Fruit fly (Drosophila melanogaster) whole organism, pupa: ENCODE results near the gene LysD.

Experiments
- CG15710 ChIP-seq: fragments of 200-800 bp; sonication (Bioruptor generic); optimal IDR thresholded peaks from 2 replicates; lab custom pipeline; 2018; ENCODE audit warnings: missing biosample characterization, mild to moderate bottlenecking, missing genetic modification characterization, moderate library complexity
- EcR ChIP-seq: fragments of 200-800 bp; sonication (Bioruptor generic); optimal IDR thresholded peaks from 3 replicates; lab custom pipeline; 2019; ENCODE audit warnings: missing biosample characterization, missing genetic modification characterization, mild to moderate bottlenecking, moderate library complexity, missing genetic modification reagents

DNA sequence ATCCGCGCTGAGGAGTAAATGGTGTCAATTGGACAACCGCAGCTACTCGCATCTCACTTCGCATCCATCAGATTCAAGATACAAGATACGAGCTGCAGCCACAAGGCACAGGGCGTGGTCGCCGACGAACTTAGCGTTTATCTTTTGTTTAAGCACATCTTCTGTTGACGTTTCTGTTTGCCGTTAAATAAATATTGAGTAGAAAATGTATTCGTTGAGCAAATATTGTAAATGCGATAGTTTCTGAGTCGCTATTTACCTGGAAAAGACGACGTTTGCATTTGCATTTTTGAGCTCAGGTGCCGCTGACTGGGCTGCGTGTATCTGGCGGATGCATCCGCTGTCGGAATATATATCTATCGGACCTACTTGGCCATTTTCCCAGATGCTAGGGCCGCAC is 44.7 kb downstream of the LysD start:
- TF ChIP-seq CG15710 (no peak), EcR (no peak)
